Worm (Caenorhabditis elegans): ENCODE results near the gene rhgf-1.

Gene rhgf-1

ce11 chrX:10731837-10732236, 20.2 kb upstream of the rhgf-1 start:
- TF ChIP-seq nhr-179 (tag; optimal IDR thresholded peaks at IDR 0.05) (peak; percentile 3), madf-3 (GFP tag; IDR thresholded peaks at IDR 0.05) (no peak), dpff-1 (tag; optimal IDR thresholded peaks at IDR 0.05) (no peak), tbp1 (GFP tag; optimal IDR thresholded peaks at IDR 0.05) (peak; percentile 90), B0019.2 (GFP tag; conservative IDR thresholded peaks at IDR 0.05) (no peak), nhr-120 (GFP tag; IDR thresholded peaks at IDR 0.05) (no peak), ztf-25 (GFP tag; IDR thresholded peaks at IDR 0.05) (peak; percentile 75; the same call in 1 of the 2 replicates), lin-35 (GFP tag; optimal IDR thresholded peaks at IDR 0.05) (no peak), dox-1 (GFP tag; IDR thresholded peaks at IDR 0.05) (no peak), attf-3 (GFP tag; conservative IDR thresholded peaks at IDR 0.05) (no peak), egl-44 (GFP tag; IDR thresholded peaks at IDR 0.05) (0 out of 2 replicates have a peak, but pooled peaks have one; percentile 39), ceh-27 (GFP tag; optimal IDR thresholded peaks at IDR 0.05) (no peak), zim-3 (tag; optimal IDR thresholded peaks at IDR 0.05) (no peak), cebp-1 (GFP tag; IDR thresholded peaks at IDR 0.05) (no peak), cebp-1 (tag; optimal IDR thresholded peaks at IDR 0.05) (no peak), ccch-3 (GFP tag; optimal IDR thresholded peaks at IDR 0.05) (no peak), Y56A3A.18 (GFP tag; IDR thresholded peaks at IDR 0.05) (no peak), unc-130 (GFP tag; optimal IDR thresholded peaks at IDR 0.05) (no peak), ekl-4 (GFP tag; IDR thresholded peaks at IDR 0.05) (no peak), lin-26 (GFP tag; IDR thresholded peaks at IDR 0.05) (peak; percentile 90), nfya-2 (GFP tag; IDR thresholded peaks at IDR 0.05) (no peak), nfyb-1 (GFP tag; IDR thresholded peaks at IDR 0.05) (no peak), hmg-1.2 (GFP tag; IDR thresholded peaks at IDR 0.05) (peak; percentile 67), egl-18 (GFP tag; IDR thresholded peaks at IDR 0.05) (no peak), lag-1 (GFP tag; IDR thresholded peaks at IDR 0.05) (no peak), cebp-2 (GFP tag; IDR thresholded peaks at IDR 0.05) (0 out of 2 replicates have a peak, but pooled peaks have one; percentile 32), madf-6 (GFP tag; IDR thresholded peaks at IDR 0.05) (no peak), F52B5.7 (tag; optimal IDR thresholded peaks at IDR 0.05) (no peak), lir-1 (GFP tag; conservative IDR thresholded peaks at IDR 0.05) (no peak), rec-8 (tag; optimal IDR thresholded peaks at IDR 0.05) (peak; percentile 41 to 57), mel-28 (tag; optimal IDR thresholded peaks at IDR 0.05; ENCODE audit: borderline replicate concordance) (no peak), nhr-80 (tag; optimal IDR thresholded peaks at IDR 0.05) (no peak), K12H6.12 (tag; optimal IDR thresholded peaks at IDR 0.05) (no peak), nhr-90 (tag; optimal IDR thresholded peaks at IDR 0.05) (no peak), snpc-4 (GFP tag; optimal IDR thresholded peaks at IDR 0.05) (peak; percentile 78), snpc-4 (tag; optimal IDR thresholded peaks at IDR 0.05) (no peak), F37B4.10 (GFP tag; IDR thresholded peaks at IDR 0.05) (no peak), Y53F4B.3 (GFP tag; IDR thresholded peaks at IDR 0.05) (peak; percentile 13; the same call in 1 of the 2 replicates), ztf-3 (GFP tag; optimal IDR thresholded peaks at IDR 0.05) (no peak), sptf-2 (GFP tag; optimal IDR thresholded peaks at IDR 0.05) (no peak), egrh-3 (GFP tag; IDR thresholded peaks at IDR 0.05) (no peak), snpc-3.4 (tag; optimal IDR thresholded peaks at IDR 0.05) (peak; percentile 72), hlh-12 (tag; optimal IDR thresholded peaks at IDR 0.05) (no peak), attf-5 (GFP tag; optimal IDR thresholded peaks at IDR 0.05) (no peak), snpc-1.1 (tag; optimal IDR thresholded peaks at IDR 0.05; ENCODE audit: insufficient read depth) (peak; percentile 37), ZK185.1 (tag; optimal IDR thresholded peaks at IDR 0.05; ENCODE audit: poor library complexity, severe bottlenecking) (peak; percentile 72), repo-1 (tag; optimal IDR thresholded peaks at IDR 0.05) (no peak), hrde-1 (tag; optimal IDR thresholded peaks at IDR 0.05; ENCODE audit: borderline replicate concordance) (peak; percentile 57), F49E8.2 (tag; optimal IDR thresholded peaks at IDR 0.05; ENCODE audit: insufficient read depth) (peak; percentile 54)
